Worm (Caenorhabditis elegans) whole organism, L4 larva: ENCODE results near the gene srh-212.

Experiments used
- D1046.2 ChIP-seq: fragments of 200-800 bp; sonication (Bioruptor generic); IDR thresholded peaks from 2 replicates; pipeline ENCODE4 v1.3.6; 2022; ENCODE audit warnings: missing genetic modification characterization, missing compliant biosample characterization
- T20F7.1 ChIP-seq: fragments of 200-800 bp; sonication (Bioruptor generic); optimal IDR thresholded peaks from 2 replicates; lab custom pipeline; 2018; ENCODE audit warnings: mild to moderate bottlenecking, missing genetic modification characterization, missing compliant biosample characterization
- T26A8.4 ChIP-seq: fragments of 200-800 bp; sonication (Bioruptor generic); IDR thresholded peaks from 2 replicates; pipeline ENCODE4 v1.3.6; 2022; ENCODE audit warnings: missing genetic modification characterization, missing compliant biosample characterization
- Y75B8A.6 ChIP-seq: fragments of 200-800 bp; sonication (Bioruptor generic); IDR thresholded peaks from 2 replicates; pipeline ENCODE4 v1.3.6; 2022; ENCODE audit warnings: missing genetic modification reagents, missing genetic modification characterization, missing compliant biosample characterization
- ZK546.5 ChIP-seq, 2 experiments: sonication (generic microtip); optimal IDR thresholded peaks; 2 replicates each; lab custom pipeline; 2017; ENCODE audit warnings: missing biosample characterization in 2 of 2, missing genetic modification characterization in 2 of 2
- ceh-20 ChIP-seq: fragments of 200-800 bp; sonication (Bioruptor generic); IDR thresholded peaks from 2 replicates; pipeline ENCODE4 v1.3.6; 2022; ENCODE audit warnings: missing genetic modification reagents, missing genetic modification characterization, missing compliant biosample characterization
- ceh-44 ChIP-seq: fragments of 200-800 bp; sonication (Bioruptor generic); IDR thresholded peaks from 2 replicates; pipeline ENCODE4 v1.3.6; 2022; ENCODE audit warnings: missing genetic modification reagents, missing genetic modification characterization, missing compliant biosample characterization
- daf-19 ChIP-seq: fragments of 200-800 bp; sonication (Bioruptor generic); conservative IDR thresholded peaks from 2 replicates; pipeline ENCODE4 v1.3.6; 2022; ENCODE audit warnings: missing genetic modification characterization, missing compliant biosample characterization
- dmd-9 ChIP-seq: fragments of 200-800 bp; sonication (Bioruptor generic); IDR thresholded peaks from 2 replicates; pipeline ENCODE4 v1.3.6; 2022; ENCODE audit warnings: missing genetic modification reagents, missing genetic modification characterization, missing compliant biosample characterization
- duxl-1 ChIP-seq: sonication (generic microtip); optimal IDR thresholded peaks from 2 replicates; lab custom pipeline; 2016; ENCODE audit warnings: mild to moderate bottlenecking, missing genetic modification characterization, moderate library complexity, missing compliant biosample characterization; ENCODE audit not compliant: poor library complexity
- dve-1 ChIP-seq: sonication (generic microtip); optimal IDR thresholded peaks from 2 replicates; lab custom pipeline; 2017; ENCODE audit warnings: antibody characterized with exemption, mild to moderate bottlenecking, missing genetic modification characterization, missing compliant biosample characterization; ENCODE audit not compliant: insufficient read depth
- fkh-10 ChIP-seq: fragments of 150-350 bp; optimal IDR thresholded peaks from 2 replicates; lab custom pipeline; 2014; ENCODE audit warnings: missing biosample characterization, missing genetic modification reagents, missing genetic modification characterization
- gei-8 ChIP-seq: fragments of 200-800 bp; sonication (Bioruptor generic); optimal IDR thresholded peaks from 2 replicates; lab custom pipeline; 2018; ENCODE audit warnings: mild to moderate bottlenecking, missing genetic modification characterization, missing compliant biosample characterization
- lin-13 ChIP-seq: fragments of 150-350 bp; optimal IDR thresholded peaks from 2 replicates; lab custom pipeline; 2014; ENCODE audit warnings: missing biosample characterization, missing genetic modification reagents, missing genetic modification characterization
- lin-38 ChIP-seq: fragments of 200-800 bp; sonication (Bioruptor generic); IDR thresholded peaks from 2 replicates; pipeline ENCODE4 v1.3.6; 2022; ENCODE audit warnings: missing genetic modification reagents, missing genetic modification characterization, missing compliant biosample characterization
- lin-39 ChIP-seq: fragments of 150-350 bp; optimal IDR thresholded peaks from 2 replicates; lab custom pipeline; 2014; ENCODE audit warnings: missing biosample characterization, missing genetic modification reagents, missing genetic modification characterization
- lsy-2 ChIP-seq, 2 experiments: fragments of 150-350 bp in 1 of 2; sonication (generic microtip) in 1 of 2; optimal IDR thresholded peaks; 2 replicates each; lab custom pipeline; 2014 to 2017; ENCODE audit warnings: missing biosample characterization in 2 of 2, missing genetic modification characterization in 2 of 2
- madf-9 ChIP-seq: fragments of 200-800 bp; sonication (Bioruptor generic); conservative IDR thresholded peaks from 2 replicates; pipeline ENCODE4 v1.3.6; 2022; ENCODE audit warnings: missing genetic modification reagents, missing genetic modification characterization, missing compliant biosample characterization
- nhr-237 ChIP-seq: sonication (generic microtip); optimal IDR thresholded peaks from 2 replicates; lab custom pipeline; 2017; ENCODE audit warnings: missing biosample characterization, missing genetic modification characterization
- nhr-25 ChIP-seq: sonication (generic microtip); optimal IDR thresholded peaks from 2 replicates; lab custom pipeline; 2017; ENCODE audit warnings: missing genetic modification characterization, mild to moderate bottlenecking, missing compliant biosample characterization, antibody characterized with exemption, moderate library complexity, borderline replicate concordance; ENCODE audit not compliant: insufficient read depth
- nhr-28 ChIP-seq: fragments of 150-350 bp; optimal IDR thresholded peaks from 2 replicates; lab custom pipeline; 2014; ENCODE audit warnings: missing biosample characterization, missing genetic modification characterization
- nhr-42 ChIP-seq: fragments of 200-800 bp; sonication (Bioruptor generic); IDR thresholded peaks from 2 replicates; pipeline ENCODE4 v1.3.6; 2022; ENCODE audit warnings: missing genetic modification characterization, missing compliant biosample characterization
- nhr-48 ChIP-seq: sonication (generic microtip); optimal IDR thresholded peaks from 2 replicates; lab custom pipeline; 2016; ENCODE audit warnings: mild to moderate bottlenecking, missing genetic modification characterization, missing compliant biosample characterization
- nhr-6 ChIP-seq: fragments of 150-350 bp; optimal IDR thresholded peaks from 2 replicates; lab custom pipeline; 2014; ENCODE audit warnings: missing biosample characterization, missing genetic modification characterization
- pha-4 ChIP-seq, 2 experiments: fragments of 150-350 bp in 1 of 2; fragments of 200-800 bp in 1 of 2; sonication (Bioruptor generic) in 1 of 2; IDR thresholded peaks in 1 of 2; optimal IDR thresholded peaks in 1 of 2; 2 replicates each; pipeline versions ENCODE4 v1.3.6 to Lab custom; 2014 to 2022; ENCODE audit warnings: missing genetic modification characterization in 2 of 2, missing genetic modification reagents in 2 of 2, missing biosample characterization in 1 of 2, missing compliant biosample characterization in 1 of 2
- php-3 ChIP-seq: fragments of 200-800 bp; sonication (Bioruptor generic); IDR thresholded peaks from 2 replicates; pipeline ENCODE4 v1.3.6; 2022; ENCODE audit warnings: missing genetic modification reagents, missing genetic modification characterization, missing compliant biosample characterization
- pqm-1 ChIP-seq: sonication (generic microtip); optimal IDR thresholded peaks from 2 replicates; lab custom pipeline; 2017; ENCODE audit warnings: missing biosample characterization, missing genetic modification characterization
- rbr-2 ChIP-seq: sonication (generic microtip); optimal IDR thresholded peaks from 2 replicates; lab custom pipeline; 2016; ENCODE audit warnings: missing genotype, missing genetic modification characterization, missing compliant biosample characterization
- saeg-2 ChIP-seq: fragments of 200-800 bp; sonication (Bioruptor generic); IDR thresholded peaks from 2 replicates; pipeline ENCODE4 v1.3.6; 2022; ENCODE audit warnings: missing genetic modification reagents, missing genetic modification characterization, missing compliant biosample characterization
- snpc-4 ChIP-seq: fragments of 150-350 bp; optimal IDR thresholded peaks from 2 replicates; lab custom pipeline; 2014; ENCODE audit warnings: missing biosample characterization, missing genetic modification characterization
- tag-97 ChIP-seq: fragments of 200-800 bp; sonication (Bioruptor generic); IDR thresholded peaks from 2 replicates; pipeline ENCODE4 v1.3.6; 2022; ENCODE audit warnings: missing genetic modification characterization, missing compliant biosample characterization
- unc-62 ChIP-seq, 3 experiments: fragments of 150-350 bp in 1 of 3; sonication (generic microtip); optimal IDR thresholded peaks in 2 of 3; peaks in 1 of 3; 1 replicate in 1 of 3; 2 replicates in 2 of 3; lab custom pipeline; 2014 to 2017; ENCODE audit warnings: missing biosample characterization in 3 of 3, missing genetic modification characterization in 3 of 3, missing genetic modification reagents in 3 of 3, missing genotype in 1 of 3
- zfp-3 ChIP-seq: fragments of 200-800 bp; sonication (Bioruptor generic); conservative IDR thresholded peaks from 2 replicates; pipeline ENCODE4 v1.3.6; 2022; ENCODE audit warnings: missing genetic modification reagents, missing genetic modification characterization, missing compliant biosample characterization
- ztf-7 ChIP-seq: fragments of 150-350 bp; optimal IDR thresholded peaks from 2 replicates; lab custom pipeline; 2014; ENCODE audit warnings: missing biosample characterization, missing genetic modification characterization

Gene srh-212

ce11 chrV:3552740-3553469, 44.0 kb downstream of the srh-212 start, which contains the start of gene T24A6.20:
Gene T24A6.20 (plus strand): TSS chrV:3553134.
- TF ChIP-seq nhr-28 (tag; lab: Kevin White, UChicago) (peak; percentile 79), unc-62 (GFP tag; optimal IDR thresholded peaks at IDR 0.05 in 1 of 2; lab: Kevin White, UChicago) (peak in 1 of 2 experiments; percentile 69), unc-62 (tag; optimal IDR thresholded peaks at IDR 0.05; lab: Kevin White, UChicago) (no peak), duxl-1 (no peak), pqm-1 (tag; lab: Kevin White, UChicago) (peak; percentile 16), snpc-4 (tag; lab: Kevin White, UChicago) (no peak), php-3 (GFP tag; lab: Robert Waterston, UW) (0 out of 2 replicates have a peak, but pooled peaks have one; percentile 45), rbr-2 (tag; lab: Kevin White, UChicago) (no peak)
- TF ChIP-seq, all 104 proteins: peak for 4

DNA sequence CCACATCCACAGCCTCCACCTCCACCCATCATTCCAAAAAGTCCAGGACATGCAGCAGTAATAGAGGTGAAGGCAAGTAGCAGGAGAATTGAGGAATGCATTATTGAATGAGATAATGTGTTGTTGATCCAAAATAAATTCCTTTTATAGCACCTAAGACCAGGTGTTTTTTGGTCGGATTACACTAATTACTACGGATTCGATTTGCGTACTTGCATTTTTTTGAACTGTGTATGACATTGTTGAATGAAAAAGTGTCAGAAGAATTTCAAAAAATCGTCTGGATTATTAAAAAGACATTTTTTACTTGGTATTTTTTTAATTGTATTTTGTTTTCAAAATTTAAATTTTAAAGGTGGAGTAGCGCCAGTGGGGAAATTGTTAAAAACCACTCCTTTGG, 45.2 kb downstream of the srh-212 start, which contains the start of gene grl-28:
TSS of gene grl-28 (minus strand) at position 101 of the 400 bp plus-strand sequence.
- TF ChIP-seq dve-1 (tag; lab: Kevin White, UChicago) (no peak), saeg-2 (GFP tag; lab: Robert Waterston, UW) (no peak), lin-13 (GFP tag; lab: Kevin White, UChicago) (no peak)

DNA sequence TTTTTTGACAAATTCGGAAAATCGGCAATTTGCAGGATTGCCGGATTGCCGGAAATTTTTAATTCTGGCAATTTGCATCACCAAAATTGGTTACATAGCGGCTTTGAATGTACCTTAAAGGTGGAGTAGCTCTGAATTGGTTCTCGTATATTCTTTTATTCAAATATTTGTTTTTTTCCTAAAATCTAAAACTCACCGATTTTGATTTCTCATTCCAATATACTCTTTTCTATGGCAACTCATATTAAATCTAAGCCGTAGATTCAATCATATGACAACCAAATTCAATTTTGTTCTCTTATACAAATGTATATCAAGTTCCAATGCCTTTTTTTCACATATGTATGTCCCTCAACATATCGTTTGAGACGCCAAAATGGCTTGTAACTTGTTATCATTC, 47.4 kb downstream of the srh-212 start, which contains the start of gene sri-21:
TSS of gene sri-21 (plus strand) at position 301 of the 400 bp plus-strand sequence.
- TF ChIP-seq nhr-6 (tag; lab: Kevin White, UChicago) (no peak), lsy-2 (tag; optimal IDR thresholded peaks at IDR 0.05; lab: Kevin White, UChicago) (no peak), T26A8.4 (no peak), lin-39 (tag; lab: Kevin White, UChicago) (no peak), madf-9 (GFP tag; lab: Robert Waterston, UW) (no peak), zfp-3 (GFP tag; lab: Robert Waterston, UW) (no peak), nhr-42 (no peak), ceh-44 (GFP tag; lab: Robert Waterston, UW) (no peak), lin-38 (GFP tag; lab: Robert Waterston, UW) (no peak), nhr-25 (no peak), gei-8 (no peak)
- TF ChIP-seq, all 104 proteins: peak for 0

ce11 chrV:3548798-3549197, 48.2 kb downstream of the srh-212 start, which contains the start of gene srw-130:
Gene srw-130 (minus strand): TSS chrV:3548898.
- no peak for TF ChIP-seq D1046.2
- TF ChIP-seq Y75B8A.6 (GFP tag; lab: Robert Waterston, UW), result no peak
- no peak for TF ChIP-seq nhr-6 (tag; lab: Kevin White, UChicago)
- TF ChIP-seq tag-97 (GFP tag; lab: Robert Waterston, UW), result no peak
- no peak for TF ChIP-seq ZK546.5 (tag; optimal IDR thresholded peaks at IDR 0.05; lab: Kevin White, UChicago)
- TF ChIP-seq ceh-20 (GFP tag; lab: Robert Waterston, UW), result no peak
- no peak for TF ChIP-seq daf-19
- no peak for TF ChIP-seq lin-39 (tag; lab: Kevin White, UChicago)
- TF ChIP-seq madf-9 (GFP tag; lab: Robert Waterston, UW), result no peak
- TF ChIP-seq T20F7.1 (GFP tag; lab: Kevin White, UChicago), result no peak
- TF ChIP-seq nhr-28 (tag; lab: Kevin White, UChicago), result no peak
- no peak for TF ChIP-seq pha-4 (GFP tag; IDR thresholded peaks at IDR 0.05; lab: Robert Waterston, UW)
- no peak for TF ChIP-seq pha-4 (tag; optimal IDR thresholded peaks at IDR 0.05; lab: Kevin White, UChicago)
- TF ChIP-seq nhr-237 (tag; lab: Kevin White, UChicago), result no peak
- TF ChIP-seq fkh-10 (GFP tag; lab: Kevin White, UChicago), result no peak
- TF ChIP-seq dmd-9 (GFP tag; lab: Robert Waterston, UW), result no peak
- TF ChIP-seq ztf-7 (tag; lab: Kevin White, UChicago), result no peak
- TF ChIP-seq nhr-48 (tag; lab: Kevin White, UChicago), result no peak
